Fruit fly (Drosophila melanogaster): Measurements from ENCODE around the gene KrT95D.

KrT95D gene

dm6 chr3R:23958091-23958838, 73.4 kb downstream of the KrT95D start, which contains the start of the genes GluProRS and AP-1sigma (continued):
- TF ChIP-seq Gug (GFP tag; IDR thresholded peaks at IDR 0.05) (peak; percentile 90), CG10669 (GFP tag; optimal IDR thresholded peaks at IDR 0.05) (peak; percentile 81), CG6276 (GFP tag; optimal IDR thresholded peaks at IDR 0.05) (no peak), CG6808 (GFP tag; optimal IDR thresholded peaks at IDR 0.05) (peak; percentile 67), OdsH (GFP tag; optimal IDR thresholded peaks at IDR 0.05) (peak; percentile 92), salr (GFP tag; optimal IDR thresholded peaks at IDR 0.05) (peak in 1 of 2 experiments; percentile 76), dsx (GFP tag; optimal IDR thresholded peaks at IDR 0.05; ENCODE audit: poor library complexity, severe bottlenecking) (peak; percentile 76), Sox15 (GFP tag; optimal IDR thresholded peaks at IDR 0.05) (peak; percentile 81), CG10631 (GFP tag; optimal IDR thresholded peaks at IDR 0.05) (peak; percentile 92), CG6163 (GFP tag; IDR thresholded peaks at IDR 0.05) (peak; percentile 94), fkh (GFP tag; optimal IDR thresholded peaks at IDR 0.05) (peak; percentile 80), Hr4 (GFP tag; optimal IDR thresholded peaks at IDR 0.05) (peak; percentile 87), CG11762 (GFP tag; optimal IDR thresholded peaks at IDR 0.05; ENCODE audit: insufficient read depth) (peak; percentile 65), CG9139 (GFP tag; optimal IDR thresholded peaks at IDR 0.05) (no peak), eg (GFP tag; IDR thresholded peaks at IDR 0.05) (peak; percentile 97), cyc (GFP tag; optimal IDR thresholded peaks at IDR 0.05) (peak; percentile 89), topi (GFP tag; optimal IDR thresholded peaks at IDR 0.05) (peak; percentile 87), fd59A (GFP tag; optimal IDR thresholded peaks at IDR 0.05) (peak; percentile 59), fd85E (GFP tag; optimal IDR thresholded peaks at IDR 0.05) (peak; percentile 50), Ets21C (GFP tag; optimal IDR thresholded peaks at IDR 0.05) (peak; percentile 87), esn (GFP tag; optimal IDR thresholded peaks at IDR 0.05) (peak; percentile 93), CG3919 (GFP tag; optimal IDR thresholded peaks at IDR 0.05) (peak; percentile 87)

dm6 chr3R:23955380-23955779, 76.2 kb downstream of the KrT95D start:
- no peak for TF ChIP-seq salr (GFP tag; optimal IDR thresholded peaks at IDR 0.05)
- no peak for TF ChIP-seq Sox15 (GFP tag; optimal IDR thresholded peaks at IDR 0.05)
- TF ChIP-seq esn (GFP tag; optimal IDR thresholded peaks at IDR 0.05), result peak; percentile 23
- TF ChIP-seq CG6276 (GFP tag; optimal IDR thresholded peaks at IDR 0.05), result no peak
- peak; percentile 46 for TF ChIP-seq svp (GFP tag)
- no peak for TF ChIP-seq OdsH (GFP tag; optimal IDR thresholded peaks at IDR 0.05)
- no peak for TF ChIP-seq Met (GFP tag; optimal IDR thresholded peaks at IDR 0.05)
- TF ChIP-seq CG8632 (GFP tag; optimal IDR thresholded peaks at IDR 0.05), result no peak
- TF ChIP-seq CG4318 (GFP tag; optimal IDR thresholded peaks at IDR 0.05), result no peak
- no peak for TF ChIP-seq fd59A (GFP tag; optimal IDR thresholded peaks at IDR 0.05)
- no peak for TF ChIP-seq Sox14 (GFP tag; optimal IDR thresholded peaks at IDR 0.05)
- TF ChIP-seq CG3032 (tag; optimal IDR thresholded peaks at IDR 0.05), result no peak
- TF ChIP-seq Eip93F (GFP tag; optimal IDR thresholded peaks at IDR 0.05), result no peak
- no peak for TF ChIP-seq fkh (GFP tag; optimal IDR thresholded peaks at IDR 0.05)
- peak; percentile 90 for TF ChIP-seq Blimp-1 (GFP tag; optimal IDR thresholded peaks at IDR 0.05)
- TF ChIP-seq CG9139 (GFP tag; optimal IDR thresholded peaks at IDR 0.05), result no peak
- no peak for TF ChIP-seq CG10669 (GFP tag; optimal IDR thresholded peaks at IDR 0.05)
- TF ChIP-seq CG8119 (GFP tag; IDR thresholded peaks at IDR 0.05), result peak; percentile 29; the same call in 1 of the 3 replicates
- TF ChIP-seq topi (GFP tag; optimal IDR thresholded peaks at IDR 0.05), result peak; percentile 21
- peak; percentile 30 for TF ChIP-seq Eip75B (GFP tag; optimal IDR thresholded peaks at IDR 0.05)
- TF ChIP-seq Hr4 (GFP tag; optimal IDR thresholded peaks at IDR 0.05), result no peak
- TF ChIP-seq CG7368 (GFP tag; optimal IDR thresholded peaks at IDR 0.05), result no peak
- peak; percentile 17 for TF ChIP-seq Sox102F (GFP tag; optimal IDR thresholded peaks at IDR 0.05)
- TF ChIP-seq CG10631 (GFP tag; optimal IDR thresholded peaks at IDR 0.05), result no peak
- no peak for TF ChIP-seq CG8319 (GFP tag; optimal IDR thresholded peaks at IDR 0.05)
- no peak for TF ChIP-seq fd85E (GFP tag; optimal IDR thresholded peaks at IDR 0.05)
- TF ChIP-seq dsx (GFP tag; optimal IDR thresholded peaks at IDR 0.05; ENCODE audit: poor library complexity, severe bottlenecking), result peak; percentile 57
- no peak for TF ChIP-seq Smox (GFP tag; optimal IDR thresholded peaks at IDR 0.05)
- no peak for TF ChIP-seq cyc (GFP tag; optimal IDR thresholded peaks at IDR 0.05)
- no peak for TF ChIP-seq CG11294 (GFP tag; IDR thresholded peaks at IDR 0.05)
- no peak for TF ChIP-seq Hr38 (GFP tag; optimal IDR thresholded peaks at IDR 0.05)
- no peak for TF ChIP-seq CG32006 (GFP tag; optimal IDR thresholded peaks at IDR 0.05)
- no peak for TF ChIP-seq vri (GFP tag; optimal IDR thresholded peaks at IDR 0.05)
- TF ChIP-seq CG11902 (GFP tag; optimal IDR thresholded peaks at IDR 0.05), result no peak
- peak; percentile 20 for TF ChIP-seq Lpt (GFP tag; optimal IDR thresholded peaks at IDR 0.05)
- no peak for TF ChIP-seq CG6792 (GFP tag; optimal IDR thresholded peaks at IDR 0.05)
- no peak for TF ChIP-seq dac (GFP tag; optimal IDR thresholded peaks at IDR 0.05)
- TF ChIP-seq CG15336 (GFP tag; IDR thresholded peaks at IDR 0.05), result peak; percentile 55; the same call in 1 of the 2 replicates
- TF ChIP-seq Gug (GFP tag; IDR thresholded peaks at IDR 0.05), result no peak
- TF ChIP-seq pdm3 (GFP tag; optimal IDR thresholded peaks at IDR 0.05), result no peak
- peak; percentile 17; the same call in 1 of the 3 replicates for TF ChIP-seq eg (GFP tag; IDR thresholded peaks at IDR 0.05)

All from whole organism, prepupa.